Worm (Caenorhabditis elegans) whole organism, mixed stage, embryonic: ENCODE results near the gene Y34B4A.10.

Experiments used
- M03D4.4 ChIP-seq: sonication (generic microtip); optimal IDR thresholded peaks from 2 replicates; lab custom pipeline; 2017; ENCODE audit warnings: mild to moderate bottlenecking, missing genetic modification characterization, missing compliant biosample characterization
- bed-3 ChIP-seq: fragments of 200-800 bp; sonication (Bioruptor generic); optimal IDR thresholded peaks from 3 replicates; lab custom pipeline; 2018; ENCODE audit warnings: mild to moderate bottlenecking, missing genetic modification characterization, moderate library complexity, missing compliant biosample characterization
- blmp-1 ChIP-seq: fragments of 150-350 bp; optimal IDR thresholded peaks from 2 replicates; lab custom pipeline; 2014; ENCODE audit warnings: missing biosample characterization, missing genetic modification characterization
- cnd-1 ChIP-seq: fragments of 200-800 bp; sonication (Bioruptor generic); optimal IDR thresholded peaks from 2 replicates; lab custom pipeline; 2018; ENCODE audit warnings: mild to moderate bottlenecking, missing genetic modification characterization, missing compliant biosample characterization
- drap-1 ChIP-seq: fragments of 200-800 bp; sonication (Bioruptor generic); optimal IDR thresholded peaks from 3 replicates; lab custom pipeline; 2018; ENCODE audit warnings: mild to moderate bottlenecking, missing genetic modification characterization, missing compliant biosample characterization
- elt-1 ChIP-seq: sonication (generic microtip); optimal IDR thresholded peaks from 2 replicates; lab custom pipeline; 2017; ENCODE audit warnings: missing genetic modification characterization, mild to moderate bottlenecking, missing compliant biosample characterization, antibody characterized with exemption, moderate library complexity, borderline replicate concordance; ENCODE audit not compliant: insufficient read depth
- elt-3 ChIP-seq: fragments of 150-350 bp; optimal IDR thresholded peaks from 2 replicates; lab custom pipeline; 2014; ENCODE audit warnings: missing biosample characterization, missing genetic modification characterization
- lin-32 ChIP-seq: fragments of 200-800 bp; sonication (Bioruptor generic); optimal IDR thresholded peaks from 2 replicates; lab custom pipeline; 2018; ENCODE audit warnings: mild to moderate bottlenecking, missing genetic modification characterization, missing compliant biosample characterization
- mep-1 ChIP-seq: fragments of 150-350 bp; optimal IDR thresholded peaks from 2 replicates; lab custom pipeline; 2017; ENCODE audit warnings: missing biosample characterization, missing genetic modification reagents, missing genetic modification characterization, inconsistent platforms
- nhr-28 ChIP-seq: fragments of 150-350 bp; optimal IDR thresholded peaks from 2 replicates; lab custom pipeline; 2014; ENCODE audit warnings: missing biosample characterization, missing genetic modification characterization
- nhr-76 ChIP-seq: sonication (generic microtip); optimal IDR thresholded peaks from 2 replicates; lab custom pipeline; 2017; ENCODE audit warnings: missing biosample characterization, missing genetic modification characterization
- snpc-4 ChIP-seq: fragments of 150-350 bp; optimal IDR thresholded peaks from 2 replicates; lab custom pipeline; 2014; ENCODE audit warnings: missing biosample characterization, missing genetic modification characterization
- unc-39 ChIP-seq: fragments of 150-350 bp; optimal IDR thresholded peaks from 2 replicates; lab custom pipeline; 2014; ENCODE audit warnings: missing biosample characterization, missing genetic modification characterization
- unc-62 ChIP-seq: fragments of 150-350 bp; optimal IDR thresholded peaks from 2 replicates; lab custom pipeline; 2014; ENCODE audit warnings: missing biosample characterization, missing genetic modification reagents, missing genetic modification characterization

DNA sequence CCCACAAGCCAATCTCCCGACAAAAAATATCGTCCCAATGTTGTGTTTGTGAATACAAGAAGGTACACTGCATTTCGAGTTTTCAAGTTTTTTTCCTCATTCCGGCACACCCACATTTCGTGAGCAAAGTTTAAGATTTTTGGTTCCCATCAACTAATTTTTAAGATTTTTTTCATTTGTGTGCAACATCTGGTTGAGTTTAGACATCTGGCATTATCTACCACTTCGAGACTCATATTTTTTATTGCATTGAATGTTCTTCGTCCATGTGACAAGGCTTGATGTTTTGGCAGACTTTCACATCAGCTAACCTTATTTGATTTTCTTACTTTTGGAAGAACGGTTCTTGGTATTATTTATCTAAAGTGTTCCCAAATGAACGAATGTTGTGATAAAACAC is 10.7 kb downstream of the Y34B4A.10 start:
- no peak for TF ChIP-seq unc-62
- no peak for TF ChIP-seq drap-1 (GFP tag; lab: Kevin White, UChicago)
- no peak for TF ChIP-seq blmp-1 (tag; lab: Kevin White, UChicago)
- no peak for TF ChIP-seq cnd-1
- TF ChIP-seq elt-3 = no peak
- TF ChIP-seq unc-39 (tag; lab: Kevin White, UChicago) = no peak
- TF ChIP-seq M03D4.4 (tag; lab: Kevin White, UChicago) = no peak
- TF ChIP-seq mep-1 (tag; lab: Kevin White, UChicago) = no peak
- no peak for TF ChIP-seq bed-3 (GFP tag; lab: Kevin White, UChicago)
- no peak for TF ChIP-seq snpc-4 (tag; lab: Kevin White, UChicago)
- TF ChIP-seq elt-1 (tag; lab: Kevin White, UChicago) = no peak
- TF ChIP-seq nhr-76 (tag; lab: Kevin White, UChicago) = no peak
- TF ChIP-seq nhr-28 (tag; lab: Kevin White, UChicago) = no peak
- TF ChIP-seq lin-32 (GFP tag; lab: Kevin White, UChicago) = no peak
